Worm (Caenorhabditis elegans): ENCODE results near the gene daf-7.

daf-7 gene

ce11 chrIII:853414-853813 is 41.8 kb downstream of the daf-7 start (continued):
- TF ChIP-seq nhr-25 (tag; optimal IDR thresholded peaks at IDR 0.05; ENCODE audit: borderline replicate concordance, insufficient read depth), result no peak
- no peak for TF ChIP-seq ZK546.5 (tag; optimal IDR thresholded peaks at IDR 0.05)
- TF ChIP-seq ceh-62 (tag; optimal IDR thresholded peaks at IDR 0.05), result no peak

ce11 chrIII:853859-854359 is 42.3 kb downstream of the daf-7 start, which contains the start of the genes rnp-5 and tag-51:
rnp-5 (minus strand) TSS chrIII:853909.
tag-51 (plus strand) TSS chrIII:854221.
- TF ChIP-seq lsy-2 (tag; optimal IDR thresholded peaks at IDR 0.05), result peak in 1 of 2 experiments; percentile 22
- TF ChIP-seq jun-1 (tag; optimal IDR thresholded peaks at IDR 0.05), result no peak
- TF ChIP-seq mes-2 (tag; optimal IDR thresholded peaks at IDR 0.05; ENCODE audit: poor library complexity, severe bottlenecking), result peak; percentile 39
- TF ChIP-seq T20F7.1 (GFP tag; optimal IDR thresholded peaks at IDR 0.05), result peak; percentile 92
- TF ChIP-seq ama-1 (optimal IDR thresholded peaks at IDR 0.05), result no peak
- TF ChIP-seq Y48G9A.11 (GFP tag; IDR thresholded peaks at IDR 0.05), result peak; percentile 74
- TF ChIP-seq R02D3.7 (tag; optimal IDR thresholded peaks at IDR 0.05), result peak; percentile 56
- no peak for TF ChIP-seq spr-1 (tag; optimal IDR thresholded peaks at IDR 0.05)
- peak; percentile 12 for TF ChIP-seq dpl-1 (GFP tag; optimal IDR thresholded peaks at IDR 0.05)

DNA sequence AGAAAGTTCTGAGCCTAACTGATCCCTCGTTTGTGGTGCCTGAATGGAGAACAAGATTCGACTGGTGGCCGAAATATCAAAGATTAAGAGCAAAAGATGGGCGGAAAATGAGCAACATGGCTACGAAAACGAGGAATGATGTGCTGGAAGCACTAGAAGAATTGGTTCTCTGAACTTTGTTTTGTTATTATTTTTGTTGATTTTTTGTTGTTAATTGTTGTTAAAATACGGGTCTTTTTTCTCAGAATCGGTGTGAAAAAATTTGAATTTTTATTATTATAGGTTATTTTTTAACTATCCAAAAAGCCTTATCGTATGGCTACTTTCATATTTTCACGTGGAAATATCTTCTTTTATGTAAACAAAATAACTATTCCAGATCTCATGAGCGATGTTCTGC is 44.6 kb downstream of the daf-7 start, which contains the start of gene K02F3.12:
TSS of gene K02F3.12 (plus strand) at position 301 of the 400 bp plus-strand sequence.
- TF ChIP-seq daf-12 (tag; optimal IDR thresholded peaks at IDR 0.05) (no peak), jun-1 (tag; optimal IDR thresholded peaks at IDR 0.05) (no peak), set-16 (GFP tag; IDR thresholded peaks at IDR 0.05) (no peak), ZK337.2 (GFP tag; IDR thresholded peaks at IDR 0.05) (no peak), ztf-7 (tag; optimal IDR thresholded peaks at IDR 0.05) (no peak), dmd-8 (GFP tag; IDR thresholded peaks at IDR 0.05) (no peak), spr-1 (tag; optimal IDR thresholded peaks at IDR 0.05) (no peak), nhr-42 (GFP tag; IDR thresholded peaks at IDR 0.05) (no peak), Y75B8A.6 (GFP tag; IDR thresholded peaks at IDR 0.05) (no peak), zip-11 (GFP tag; IDR thresholded peaks at IDR 0.05) (no peak), nhr-6 (tag; optimal IDR thresholded peaks at IDR 0.05) (no peak)

ce11 chrIII:856908-857307 is 45.3 kb downstream of the daf-7 start:
- peak; percentile 90 for TF ChIP-seq aha-1 (tag)
- no peak for TF ChIP-seq unc-39 (tag; optimal IDR thresholded peaks at IDR 0.05)

ce11 chrIII:859898-860297 is 48.3 kb downstream of the daf-7 start, which contains the start of gene exos-4.2:
exos-4.2 (plus strand) TSS chrIII:860198.
- TF ChIP-seq spr-3 (GFP tag; optimal IDR thresholded peaks at IDR 0.05) (no peak), hlh-11 (tag; optimal IDR thresholded peaks at IDR 0.05) (no peak), nhr-6 (tag; optimal IDR thresholded peaks at IDR 0.05) (no peak), mdt-29 (GFP tag; IDR thresholded peaks at IDR 0.05) (no peak), saeg-2 (GFP tag; IDR thresholded peaks at IDR 0.05) (no peak), tra-1 (GFP tag; IDR thresholded peaks at IDR 0.05) (no peak), nhr-28 (tag; optimal IDR thresholded peaks at IDR 0.05) (no peak), spr-1 (tag; optimal IDR thresholded peaks at IDR 0.05) (no peak), Y48G9A.11 (GFP tag; IDR thresholded peaks at IDR 0.05) (no peak), cey-2 (tag; optimal IDR thresholded peaks at IDR 0.05; ENCODE audit: borderline replicate concordance, insufficient read depth) (no peak), snpc-1.2 (GFP tag; IDR thresholded peaks at IDR 0.05) (no peak), ceh-32 (tag; optimal IDR thresholded peaks at IDR 0.05; ENCODE audit: poor library complexity) (no peak), nhr-237 (tag; optimal IDR thresholded peaks at IDR 0.05) (no peak), F44E2.7 (GFP tag; IDR thresholded peaks at IDR 0.05) (no peak), madf-9 (GFP tag; conservative IDR thresholded peaks at IDR 0.05) (no peak), ZK337.2 (GFP tag; IDR thresholded peaks at IDR 0.05) (no peak), ztf-7 (tag; optimal IDR thresholded peaks at IDR 0.05) (no peak), snpc-4 (tag; optimal IDR thresholded peaks at IDR 0.05) (no peak), mes-2 (tag; optimal IDR thresholded peaks at IDR 0.05; ENCODE audit: poor library complexity, severe bottlenecking) (no peak), zag-1 (tag; optimal IDR thresholded peaks at IDR 0.05) (no peak)
